Worm (Caenorhabditis elegans): ENCODE data around the gene cpsf-4.

- TF ChIP-seq tbx-8 (GFP tag; optimal IDR thresholded peaks at IDR 0.05): no peak
- TF ChIP-seq lsy-2 (tag; optimal IDR thresholded peaks at IDR 0.05): no peak
- TF ChIP-seq ztf-11 (tag; optimal IDR thresholded peaks at IDR 0.05): no peak
- no peak for TF ChIP-seq unc-62 (GFP tag; optimal IDR thresholded peaks at IDR 0.05)
- TF ChIP-seq nhr-28 (tag; optimal IDR thresholded peaks at IDR 0.05): no peak
- no peak for TF ChIP-seq elt-3 (tag; optimal IDR thresholded peaks at IDR 0.05)
- no peak for TF ChIP-seq unc-120 (tag; optimal IDR thresholded peaks at IDR 0.05; ENCODE audit: poor library complexity, severe bottlenecking)
- TF ChIP-seq mep-1 (tag; optimal IDR thresholded peaks at IDR 0.05): no peak
These were observed 27.3 kb upstream of the cpsf-4 start for ce11 chrIV:12120536-12120935.

Measured in whole organism, mixed stage, embryonic.